Fruit fly (Drosophila melanogaster): ENCODE results near the gene CG31952.

dm6 chr2L:3426669-3427232 is 10.3 kb downstream of the CG31952 start, which contains the start of gene Pgant2:
- TF ChIP-seq EcR (GFP tag; optimal IDR thresholded peaks at IDR 0.05) (no peak), CG8478 (optimal IDR thresholded peaks at IDR 0.05) (no peak), Dll (optimal IDR thresholded peaks at IDR 0.05) (no peak), usp (GFP tag; optimal IDR thresholded peaks at IDR 0.05) (no peak), pan (optimal IDR thresholded peaks at IDR 0.05) (no peak), psq (optimal IDR thresholded peaks at IDR 0.05) (no peak)
